Worm (Caenorhabditis elegans) whole organism, L4 larva: Measurements from ENCODE around the gene gcna-1.

Experiments
- F26F4.8 ChIP-seq: fragments of 200-800 bp; sonication (Bioruptor generic); conservative IDR thresholded peaks from 2 replicates; pipeline ENCODE4 v1.3.6; 2022; ENCODE audit warnings: missing genetic modification characterization, missing compliant biosample characterization
- ceh-44 ChIP-seq: fragments of 200-800 bp; sonication (Bioruptor generic); IDR thresholded peaks from 2 replicates; pipeline ENCODE4 v1.3.6; 2022; ENCODE audit warnings: missing genetic modification reagents, missing genetic modification characterization, missing compliant biosample characterization
- fos-1 ChIP-seq: fragments of 150-350 bp; optimal IDR thresholded peaks from 2 replicates; lab custom pipeline; 2014; ENCODE audit warnings: missing biosample characterization, missing genetic modification characterization
- ztf-7 ChIP-seq: fragments of 150-350 bp; optimal IDR thresholded peaks from 2 replicates; lab custom pipeline; 2014; ENCODE audit warnings: missing biosample characterization, missing genetic modification characterization

- TF ChIP-seq ztf-7 (tag; lab: Kevin White, UChicago) (no peak), ceh-44 (no peak), fos-1 (tag; lab: Kevin White, UChicago) (no peak), F26F4.8 (GFP tag; lab: Robert Waterston, UW) (no peak)
Measured at ce11 chrIII:5985340-5985739, 23.5 kb downstream of the gcna-1 start, which contains the start of gene T04C9.3.
